Fruit fly (Drosophila melanogaster): ENCODE results near the gene CG43051.

CG43051 gene

dm6 chr2L:12543851-12544250 is 36.1 kb downstream of the CG43051 start:
- TF ChIP-seq pan (optimal IDR thresholded peaks at IDR 0.05) (no peak), jim (GFP tag; optimal IDR thresholded peaks at IDR 0.05) (no peak), tai (GFP tag; optimal IDR thresholded peaks at IDR 0.05) (no peak), brk (GFP tag; optimal IDR thresholded peaks at IDR 0.05) (no peak), usp (GFP tag; optimal IDR thresholded peaks at IDR 0.05) (no peak), Rel (GFP tag; optimal IDR thresholded peaks at IDR 0.05) (no peak), Rel (tag; optimal IDR thresholded peaks at IDR 0.05) (no peak), Sp1 (GFP tag; optimal IDR thresholded peaks at IDR 0.05) (no peak), Hr83 (GFP tag; optimal IDR thresholded peaks at IDR 0.05; ENCODE audit: poor library complexity, severe bottlenecking) (no peak), Hnf4 (GFP tag; optimal IDR thresholded peaks at IDR 0.05) (no peak), CrebA (GFP tag; optimal IDR thresholded peaks at IDR 0.05; ENCODE audit: borderline replicate concordance) (no peak), dl (GFP tag; optimal IDR thresholded peaks at IDR 0.05; ENCODE audit: insufficient read depth in 1 of 2, partially characterized antibody in 2 of 2) (no peak), Dif (GFP tag; optimal IDR thresholded peaks at IDR 0.05; ENCODE audit: partially characterized antibody) (no peak), foxo (GFP tag; optimal IDR thresholded peaks at IDR 0.05) (no peak), N (GFP tag; optimal IDR thresholded peaks at IDR 0.05) (no peak)

- TF ChIP-seq dmrt93B (GFP tag; optimal IDR thresholded peaks at IDR 0.05) (no peak), lola (GFP tag; optimal IDR thresholded peaks at IDR 0.05) (peak; percentile 13), ey (GFP tag; optimal IDR thresholded peaks at IDR 0.05) (no peak), Hr78 (GFP tag; optimal IDR thresholded peaks at IDR 0.05) (no peak), Hr83 (GFP tag; optimal IDR thresholded peaks at IDR 0.05; ENCODE audit: poor library complexity, severe bottlenecking) (no peak), rgr (GFP tag; optimal IDR thresholded peaks at IDR 0.05) (no peak), dl (GFP tag; optimal IDR thresholded peaks at IDR 0.05; ENCODE audit: insufficient read depth in 1 of 2, partially characterized antibody in 2 of 2) (peak in 1 of 2 experiments; percentile 71), Dif (GFP tag; optimal IDR thresholded peaks at IDR 0.05; ENCODE audit: partially characterized antibody) (peak; percentile 77), tai (GFP tag; optimal IDR thresholded peaks at IDR 0.05) (no peak), fru (GFP tag; optimal IDR thresholded peaks at IDR 0.05) (no peak), foxo (GFP tag; optimal IDR thresholded peaks at IDR 0.05) (peak in 1 of 2 experiments; percentile 26), Rel (GFP tag; optimal IDR thresholded peaks at IDR 0.05) (no peak), Rel (tag; optimal IDR thresholded peaks at IDR 0.05) (no peak), Dfd (GFP tag; optimal IDR thresholded peaks at IDR 0.05) (peak; percentile 92)
Observed at dm6 chr2L:12545335-12546025, 37.7 kb downstream of the CG43051 start.

dm6 chr2L:12546043-12546942 is 38.6 kb downstream of the CG43051 start, which contains the start of gene bun:
bun (minus strand) TSS chr2L:12546611.
- TF ChIP-seq Mio (GFP tag; optimal IDR thresholded peaks at IDR 0.05), result no peak
- TF ChIP-seq Hr83 (GFP tag; optimal IDR thresholded peaks at IDR 0.05; ENCODE audit: poor library complexity, severe bottlenecking), result peak; percentile 57
- TF ChIP-seq N (GFP tag; optimal IDR thresholded peaks at IDR 0.05), result peak; percentile 49
- no peak for TF ChIP-seq Sp1 (GFP tag; optimal IDR thresholded peaks at IDR 0.05)
- no peak for TF ChIP-seq ey (GFP tag; optimal IDR thresholded peaks at IDR 0.05)
- TF ChIP-seq Dfd (GFP tag; optimal IDR thresholded peaks at IDR 0.05), result peak; percentile 40
- TF ChIP-seq foxo (GFP tag; optimal IDR thresholded peaks at IDR 0.05), result no peak
- no peak for TF ChIP-seq tai (GFP tag; optimal IDR thresholded peaks at IDR 0.05)
- peak; percentile 75 for TF ChIP-seq brk (GFP tag; optimal IDR thresholded peaks at IDR 0.05)
- TF ChIP-seq Rel (GFP tag; optimal IDR thresholded peaks at IDR 0.05), result no peak
- peak; percentile 24 for TF ChIP-seq Rel (tag; optimal IDR thresholded peaks at IDR 0.05)
- TF ChIP-seq OdsH (GFP tag; optimal IDR thresholded peaks at IDR 0.05), result no peak
- TF ChIP-seq Jra (GFP tag; optimal IDR thresholded peaks at IDR 0.05), result no peak
- TF ChIP-seq Hnf4 (GFP tag; optimal IDR thresholded peaks at IDR 0.05), result peak; percentile 50
- peak; percentile 25 for TF ChIP-seq br (GFP tag; optimal IDR thresholded peaks at IDR 0.05)
- no peak for TF ChIP-seq Dif (GFP tag; optimal IDR thresholded peaks at IDR 0.05; ENCODE audit: partially characterized antibody)
- TF ChIP-seq CG9705 (GFP tag; optimal IDR thresholded peaks at IDR 0.05), result no peak
- peak; percentile 5 for TF ChIP-seq h (GFP tag; optimal IDR thresholded peaks at IDR 0.05)
- no peak for TF ChIP-seq dmrt93B (GFP tag; optimal IDR thresholded peaks at IDR 0.05)
- TF ChIP-seq Hr78 (GFP tag; optimal IDR thresholded peaks at IDR 0.05), result no peak

- TF ChIP-seq Jra (GFP tag; optimal IDR thresholded peaks at IDR 0.05), result no peak
- no peak for TF ChIP-seq CG32264 (GFP tag; optimal IDR thresholded peaks at IDR 0.05)
- TF ChIP-seq Myc (optimal IDR thresholded peaks at IDR 0.05), result peak; percentile 27
- TF ChIP-seq rgr (GFP tag; optimal IDR thresholded peaks at IDR 0.05), result no peak
Observed at dm6 chr2L:12546966-12547365, 39.2 kb downstream of the CG43051 start.

Data from whole organism, wandering third instar larva.